Worm (Caenorhabditis elegans) whole organism, mixed stage, embryonic: Measurements from ENCODE around the gene F49F1.7.

Experiments used
- bed-3 ChIP-seq: fragments of 200-800 bp; sonication (Bioruptor generic); optimal IDR thresholded peaks from 3 replicates; lab custom pipeline; 2018; ENCODE audit warnings: mild to moderate bottlenecking, missing genetic modification characterization, moderate library complexity, missing compliant biosample characterization
- ceh-39 ChIP-seq: fragments of 150-350 bp; optimal IDR thresholded peaks from 2 replicates; lab custom pipeline; 2014; ENCODE audit warnings: missing biosample characterization, missing genetic modification characterization
- ceh-83 ChIP-seq: fragments of 200-800 bp; sonication (Bioruptor generic); optimal IDR thresholded peaks from 2 replicates; lab custom pipeline; 2018; ENCODE audit warnings: mild to moderate bottlenecking, missing genetic modification characterization, missing compliant biosample characterization
- ces-1 ChIP-seq: fragments of 150-350 bp; optimal IDR thresholded peaks from 2 replicates; lab custom pipeline; 2014; ENCODE audit warnings: missing biosample characterization, missing genetic modification reagents, missing genetic modification characterization
- drap-1 ChIP-seq: fragments of 200-800 bp; sonication (Bioruptor generic); optimal IDR thresholded peaks from 3 replicates; lab custom pipeline; 2018; ENCODE audit warnings: mild to moderate bottlenecking, missing genetic modification characterization, missing compliant biosample characterization
- elt-1 ChIP-seq: sonication (generic microtip); optimal IDR thresholded peaks from 2 replicates; lab custom pipeline; 2017; ENCODE audit warnings: missing genetic modification characterization, mild to moderate bottlenecking, missing compliant biosample characterization, antibody characterized with exemption, moderate library complexity, borderline replicate concordance; ENCODE audit not compliant: insufficient read depth
- elt-3 ChIP-seq: fragments of 150-350 bp; optimal IDR thresholded peaks from 2 replicates; lab custom pipeline; 2014; ENCODE audit warnings: missing biosample characterization, missing genetic modification characterization
- flh-1 ChIP-seq: fragments of 200-800 bp; sonication (Bioruptor generic); optimal IDR thresholded peaks from 2 replicates; lab custom pipeline; 2018; ENCODE audit warnings: mild to moderate bottlenecking, missing genetic modification characterization, moderate library complexity, missing compliant biosample characterization
- lin-13 ChIP-seq: fragments of 150-350 bp; optimal IDR thresholded peaks from 2 replicates; lab custom pipeline; 2014; ENCODE audit warnings: missing biosample characterization, missing genetic modification characterization
- lin-32 ChIP-seq: fragments of 200-800 bp; sonication (Bioruptor generic); optimal IDR thresholded peaks from 2 replicates; lab custom pipeline; 2018; ENCODE audit warnings: mild to moderate bottlenecking, missing genetic modification characterization, missing compliant biosample characterization
- mep-1 ChIP-seq: fragments of 150-350 bp; optimal IDR thresholded peaks from 2 replicates; lab custom pipeline; 2017; ENCODE audit warnings: missing biosample characterization, missing genetic modification reagents, missing genetic modification characterization, inconsistent platforms
- nhr-237 ChIP-seq: fragments of 150-350 bp; optimal IDR thresholded peaks from 2 replicates; lab custom pipeline; 2014; ENCODE audit warnings: missing biosample characterization, missing genetic modification characterization
- sem-2 ChIP-seq: fragments of 200-800 bp; sonication (Bioruptor generic); optimal IDR thresholded peaks from 2 replicates; lab custom pipeline; 2018; ENCODE audit warnings: mild to moderate bottlenecking, missing genetic modification characterization, missing compliant biosample characterization
- unc-120 ChIP-seq: sonication (generic microtip); optimal IDR thresholded peaks from 2 replicates; lab custom pipeline; 2017; ENCODE audit warnings: missing genetic modification characterization, missing compliant biosample characterization; ENCODE audit not compliant: poor library complexity, severe bottlenecking
- zip-8 ChIP-seq: fragments of 150-350 bp; optimal IDR thresholded peaks from 2 replicates; lab custom pipeline; 2014; ENCODE audit warnings: missing biosample characterization, missing genetic modification characterization

F49F1.7 gene

DNA sequence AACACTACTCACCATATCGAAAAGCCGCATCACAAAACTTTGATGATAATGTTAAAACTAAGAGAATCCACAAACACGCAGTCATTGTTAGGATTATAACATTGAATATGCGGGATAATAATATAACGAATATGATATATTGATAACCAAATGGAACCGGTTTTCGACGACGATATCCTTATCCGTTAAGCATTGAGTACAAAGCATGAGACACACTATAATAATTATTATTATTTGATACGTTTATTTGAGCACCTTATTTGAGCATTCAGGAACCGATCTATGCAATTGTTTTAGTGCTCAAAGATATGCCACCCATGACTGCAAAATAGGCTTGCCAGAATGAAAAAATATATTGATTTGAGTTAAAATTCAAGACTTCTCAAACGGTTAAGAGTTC lies 50.9 kb downstream of the F49F1.7 start, which contains the start of gene W03D2.9:
Gene W03D2.9 (minus strand): TSS at position 101 of the 400 bp plus-strand sequence.
- TF ChIP-seq unc-120 (tag; lab: Kevin White, UChicago) (no peak), lin-32 (GFP tag; lab: Kevin White, UChicago) (no peak), ceh-39 (tag; lab: Kevin White, UChicago) (no peak), elt-1 (tag; lab: Kevin White, UChicago) (no peak), ceh-83 (GFP tag; lab: Kevin White, UChicago) (no peak), drap-1 (GFP tag; lab: Kevin White, UChicago) (no peak), elt-3 (tag; lab: Kevin White, UChicago) (no peak), sem-2 (GFP tag; lab: Kevin White, UChicago) (no peak), mep-1 (tag; lab: Kevin White, UChicago) (no peak), zip-8 (tag; lab: Kevin White, UChicago) (no peak), flh-1 (GFP tag; lab: Kevin White, UChicago) (no peak), bed-3 (no peak), nhr-237 (tag; lab: Kevin White, UChicago) (no peak), lin-13 (tag; lab: Kevin White, UChicago) (no peak), ces-1 (GFP tag; lab: Kevin White, UChicago) (no peak)
- TF ChIP-seq, all 35 proteins: peak for 0
